Worm (Caenorhabditis elegans): ENCODE measurements around the gene C08E8.2.

Gene C08E8.2

ce11 chrV:18397814-18398213, 42.2 kb upstream of the C08E8.2 start, which contains the start of gene Y51A2B.16:
Gene Y51A2B.16 (minus strand): TSS chrV:18397914.
- TF ChIP-seq F23B12.7 (tag; optimal IDR thresholded peaks at IDR 0.05; ENCODE audit: insufficient read depth) (no peak), ceh-100 (GFP tag; IDR thresholded peaks at IDR 0.05) (no peak), ztf-25 (GFP tag; IDR thresholded peaks at IDR 0.05) (no peak), lsy-27 (tag; optimal IDR thresholded peaks at IDR 0.05; ENCODE audit: borderline replicate concordance, insufficient read depth) (no peak), lsl-1 (GFP tag; optimal IDR thresholded peaks at IDR 0.05) (no peak), tbx-9 (tag; optimal IDR thresholded peaks at IDR 0.05; ENCODE audit: borderline replicate concordance) (no peak), dox-1 (GFP tag; IDR thresholded peaks at IDR 0.05) (no peak), Y95B8A.8 (GFP tag; IDR thresholded peaks at IDR 0.05) (no peak), akir-1 (GFP tag; optimal IDR thresholded peaks at IDR 0.05) (no peak), zim-3 (tag; optimal IDR thresholded peaks at IDR 0.05) (no peak), sdz-38 (tag; optimal IDR thresholded peaks at IDR 0.05) (no peak), T07F8.4 (tag; optimal IDR thresholded peaks at IDR 0.05) (no peak), lag-1 (GFP tag; IDR thresholded peaks at IDR 0.05) (no peak), fkh-3 (tag; optimal IDR thresholded peaks at IDR 0.05) (no peak), K12H6.12 (tag; optimal IDR thresholded peaks at IDR 0.05) (no peak), F57A8.1 (GFP tag; optimal IDR thresholded peaks at IDR 0.05) (no peak), mcd-1 (GFP tag; IDR thresholded peaks at IDR 0.05) (no peak), unc-62 (GFP tag; optimal IDR thresholded peaks at IDR 0.05) (no peak), Y53F4B.3 (GFP tag; IDR thresholded peaks at IDR 0.05) (no peak)

DNA sequence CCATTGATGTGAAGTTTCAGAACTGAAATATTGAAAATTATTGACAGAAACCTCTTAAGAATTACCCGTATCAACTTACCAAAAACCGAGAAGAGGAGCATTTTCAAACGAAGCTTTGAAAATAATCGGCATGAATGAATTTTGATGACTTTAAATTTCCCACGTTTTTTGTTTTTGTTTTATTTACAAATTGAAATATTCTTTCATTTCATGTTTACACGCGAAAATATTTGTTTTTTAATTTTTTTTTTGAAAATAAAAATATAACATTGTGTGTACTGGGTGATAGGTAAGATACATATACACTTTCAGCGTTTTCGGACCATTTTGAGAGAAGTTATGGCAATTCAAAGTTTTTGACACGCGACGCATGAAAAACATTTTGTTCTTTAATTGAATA, 40.0 kb upstream of the C08E8.2 start, which contains the start of gene Y51A2B.9:
Y51A2B.9 (minus strand) TSS at position 101 of the 400 bp plus-strand sequence.
- TF ChIP-seq pbrm-1 (GFP tag; IDR thresholded peaks at IDR 0.05) (no peak), nfya-2 (GFP tag; IDR thresholded peaks at IDR 0.05) (no peak), F23B12.7 (tag; optimal IDR thresholded peaks at IDR 0.05; ENCODE audit: insufficient read depth) (no peak), Y53G8AR.9 (GFP tag; conservative IDR thresholded peaks at IDR 0.05) (no peak)

DNA sequence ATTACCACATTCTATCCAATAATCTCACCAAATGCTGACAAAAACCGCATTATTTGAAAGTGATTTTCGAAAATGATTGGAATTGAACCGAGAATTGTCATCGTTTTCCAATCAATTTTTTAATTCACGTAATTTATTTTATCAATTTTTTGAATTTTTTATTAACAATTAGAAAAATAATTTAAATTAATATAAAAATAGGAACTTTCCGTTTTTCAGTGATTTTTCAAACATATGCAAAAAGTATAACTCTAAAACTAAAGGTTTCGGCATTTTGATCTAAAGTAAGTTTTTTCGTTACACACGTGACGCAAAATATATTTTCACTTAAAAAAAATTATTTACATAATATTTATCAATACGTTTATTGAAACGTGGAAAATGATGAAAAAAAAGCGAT, 38.6 kb upstream of the C08E8.2 start, which contains the start of gene Y51A2B.6:
Y51A2B.6 (minus strand) TSS at position 101 of the 400 bp plus-strand sequence.
- no peak for TF ChIP-seq gei-17 (GFP tag; optimal IDR thresholded peaks at IDR 0.05)
- TF ChIP-seq atf-7 (tag; optimal IDR thresholded peaks at IDR 0.05): no peak
- no peak for TF ChIP-seq B0035.1 (tag; optimal IDR thresholded peaks at IDR 0.05)
- no peak for TF ChIP-seq ceh-100 (GFP tag; IDR thresholded peaks at IDR 0.05)
- TF ChIP-seq repo-1 (tag; optimal IDR thresholded peaks at IDR 0.05): no peak
- no peak for TF ChIP-seq zim-3 (tag; optimal IDR thresholded peaks at IDR 0.05)
- no peak for TF ChIP-seq rpc-1 (optimal IDR thresholded peaks at IDR 0.05)
- TF ChIP-seq rpc-1 (tag; optimal IDR thresholded peaks at IDR 0.05): no peak

DNA sequence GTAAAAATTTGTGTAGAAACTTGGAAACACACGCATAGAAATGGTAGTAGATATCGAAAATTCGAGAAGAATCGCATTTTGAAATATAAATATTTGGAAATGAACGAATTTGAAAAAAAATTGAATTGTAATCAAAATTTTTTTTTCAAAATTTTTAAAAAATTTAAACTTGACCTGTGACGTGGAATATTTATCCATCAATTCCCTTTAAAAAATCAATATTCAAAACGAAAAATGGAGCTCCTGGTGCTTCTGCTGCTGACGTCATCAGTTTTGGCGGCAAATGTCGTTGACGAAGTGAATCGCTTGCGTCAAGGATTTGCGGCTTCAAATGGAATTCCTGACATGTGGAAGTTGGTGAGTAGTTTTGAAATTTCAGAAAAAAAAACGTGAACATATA, 33.4 kb upstream of the C08E8.2 start, which contains the start of the genes Y51A2B.4 and Y51A2B.5:
Y51A2B.4 (minus strand) TSS at position 101 of the 400 bp plus-strand sequence.
Y51A2B.5 (plus strand) TSS at position 232 of the 400 bp plus-strand sequence.
- no peak for TF ChIP-seq hmg-20 (GFP tag; IDR thresholded peaks at IDR 0.05)
- TF ChIP-seq ztf-28 (GFP tag; IDR thresholded peaks at IDR 0.05): no peak
- TF ChIP-seq F55B11.4 (tag; optimal IDR thresholded peaks at IDR 0.05; ENCODE audit: borderline replicate concordance, insufficient read depth): no peak
- no peak for TF ChIP-seq ztf-26 (tag; optimal IDR thresholded peaks at IDR 0.05)
- TF ChIP-seq F52B5.7 (tag; optimal IDR thresholded peaks at IDR 0.05): no peak
- no peak for TF ChIP-seq snpc-3.4 (tag; optimal IDR thresholded peaks at IDR 0.05)
- TF ChIP-seq gei-17 (GFP tag; optimal IDR thresholded peaks at IDR 0.05): no peak
- no peak for TF ChIP-seq lin-26 (GFP tag; IDR thresholded peaks at IDR 0.05)

Data from whole organism, young adult.